Fruit fly (Drosophila melanogaster): ENCODE results near the gene CG10252.

CG10252 gene

DNA sequence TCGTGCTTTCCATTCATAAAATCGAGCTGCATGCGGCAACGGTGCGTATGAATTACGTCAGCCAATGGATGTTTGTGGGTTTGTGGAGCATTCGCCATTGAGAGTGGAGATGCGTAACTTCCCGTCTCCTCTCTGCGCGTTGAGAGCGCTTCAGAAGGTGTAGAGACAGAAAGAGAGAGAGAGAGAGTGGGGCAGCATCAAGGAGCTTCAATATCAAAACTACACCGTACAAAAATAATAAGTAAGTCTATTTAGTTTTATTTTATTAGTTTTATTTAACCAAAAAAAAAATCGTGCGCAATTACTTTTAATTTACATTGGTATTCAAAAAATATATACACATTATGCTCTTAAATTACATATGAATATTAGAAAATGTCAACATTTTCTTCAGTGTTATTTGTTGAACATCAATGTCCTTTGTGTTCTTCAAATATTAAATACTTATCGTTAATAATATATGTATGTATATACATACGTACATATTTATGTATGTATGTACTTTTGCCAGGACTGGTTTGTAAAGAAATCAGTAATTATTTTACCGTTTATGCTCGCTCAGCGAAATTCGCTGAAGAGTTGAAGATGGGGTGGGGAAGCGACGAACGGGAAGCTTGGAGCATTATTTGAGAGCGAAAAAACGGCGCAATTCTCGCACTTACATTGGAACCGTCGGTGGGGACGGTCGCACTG, 26.8 kb upstream of the CG10252 start, which contains the start of gene CG10365 (continued):
- peak; percentile 96 for TF ChIP-seq CG34406 (GFP tag; optimal IDR thresholded peaks at IDR 0.05)
- TF ChIP-seq Hr4 (GFP tag; optimal IDR thresholded peaks at IDR 0.05), result peak; percentile 80
- TF ChIP-seq spab (GFP tag; optimal IDR thresholded peaks at IDR 0.05), result peak; percentile 81
- TF ChIP-seq CG8319 (GFP tag; optimal IDR thresholded peaks at IDR 0.05), result peak; percentile 79
- TF ChIP-seq Hr38 (GFP tag; optimal IDR thresholded peaks at IDR 0.05), result no peak
- peak; percentile 89 for TF ChIP-seq CG6276 (GFP tag; optimal IDR thresholded peaks at IDR 0.05)
- peak; percentile 84 for TF ChIP-seq Met (GFP tag; optimal IDR thresholded peaks at IDR 0.05)
- TF ChIP-seq Sox14 (GFP tag; optimal IDR thresholded peaks at IDR 0.05), result peak; percentile 57
- peak; percentile 77; the same call in 1 of the 2 replicates for TF ChIP-seq CG11294 (GFP tag; IDR thresholded peaks at IDR 0.05)
- TF ChIP-seq CG10631 (GFP tag; optimal IDR thresholded peaks at IDR 0.05), result peak; percentile 93
- peak; percentile 93 for TF ChIP-seq CG32006 (GFP tag; optimal IDR thresholded peaks at IDR 0.05)
- TF ChIP-seq Ets96B (tag; optimal IDR thresholded peaks at IDR 0.05), result peak; percentile 90
- TF ChIP-seq dsx (GFP tag; optimal IDR thresholded peaks at IDR 0.05; ENCODE audit: poor library complexity, severe bottlenecking), result peak; percentile 80
- peak; percentile 80 for TF ChIP-seq Eip75B (GFP tag; optimal IDR thresholded peaks at IDR 0.05)
- TF ChIP-seq pdm3 (GFP tag; optimal IDR thresholded peaks at IDR 0.05), result peak; percentile 79
- TF ChIP-seq vri (GFP tag; optimal IDR thresholded peaks at IDR 0.05), result peak; percentile 92
- TF ChIP-seq fd85E (GFP tag; optimal IDR thresholded peaks at IDR 0.05), result peak; percentile 81
- TF ChIP-seq topi (GFP tag; optimal IDR thresholded peaks at IDR 0.05), result peak; percentile 74
- peak; percentile 98 for TF ChIP-seq Eip78C (GFP tag)
- TF ChIP-seq CG1621 (tag; optimal IDR thresholded peaks at IDR 0.05), result peak; percentile 54
- peak; percentile 97 for TF ChIP-seq CG8119 (GFP tag; IDR thresholded peaks at IDR 0.05)
- peak; percentile 66 for TF ChIP-seq CG11902 (GFP tag; optimal IDR thresholded peaks at IDR 0.05)
- peak; percentile 97 for TF ChIP-seq CG8632 (GFP tag; optimal IDR thresholded peaks at IDR 0.05)
- TF ChIP-seq acj6 (GFP tag; optimal IDR thresholded peaks at IDR 0.05), result peak; percentile 89
- peak; percentile 69 for TF ChIP-seq lz (GFP tag; optimal IDR thresholded peaks at IDR 0.05)
- TF ChIP-seq net (GFP tag; optimal IDR thresholded peaks at IDR 0.05), result peak; percentile 89
- peak; percentile 87 for TF ChIP-seq Smox (GFP tag; optimal IDR thresholded peaks at IDR 0.05)
- peak; percentile 14 for TF ChIP-seq CG6854 (GFP tag; optimal IDR thresholded peaks at IDR 0.05)
- peak; percentile 92 for TF ChIP-seq CG3919 (GFP tag; optimal IDR thresholded peaks at IDR 0.05)
- TF ChIP-seq CG9139 (GFP tag; optimal IDR thresholded peaks at IDR 0.05), result peak; percentile 55
- peak; percentile 83 to 86 for TF ChIP-seq ss (GFP tag; optimal IDR thresholded peaks at IDR 0.05)
- TF ChIP-seq CG4318 (GFP tag; optimal IDR thresholded peaks at IDR 0.05), result peak; percentile 84
- peak; percentile 67 for TF ChIP-seq CG16779 (tag; optimal IDR thresholded peaks at IDR 0.05)
- TF ChIP-seq cyc (GFP tag; optimal IDR thresholded peaks at IDR 0.05), result peak; percentile 80
- peak; percentile 44 for TF ChIP-seq Eip93F (GFP tag; optimal IDR thresholded peaks at IDR 0.05)
- peak; percentile 88 for TF ChIP-seq Gug (GFP tag; IDR thresholded peaks at IDR 0.05)
- TF ChIP-seq CG31627 (GFP tag; optimal IDR thresholded peaks at IDR 0.05), result peak; percentile 52

- TF ChIP-seq Hr39 (GFP tag; optimal IDR thresholded peaks at IDR 0.05) (peak; percentile 13), CG15336 (GFP tag; IDR thresholded peaks at IDR 0.05) (no peak), fkh (GFP tag; optimal IDR thresholded peaks at IDR 0.05) (peak; percentile 97), Smox (GFP tag; optimal IDR thresholded peaks at IDR 0.05) (peak; percentile 6), CG3032 (tag; optimal IDR thresholded peaks at IDR 0.05) (peak; percentile 20), acj6 (GFP tag; optimal IDR thresholded peaks at IDR 0.05) (no peak), cyc (GFP tag; optimal IDR thresholded peaks at IDR 0.05) (peak; percentile 7), spab (GFP tag; optimal IDR thresholded peaks at IDR 0.05) (no peak), CG6276 (GFP tag; optimal IDR thresholded peaks at IDR 0.05) (no peak), svp (GFP tag) (peak; percentile 65), CG31627 (GFP tag; optimal IDR thresholded peaks at IDR 0.05) (peak; percentile 33), lz (GFP tag; optimal IDR thresholded peaks at IDR 0.05) (peak; percentile 18), CG11294 (GFP tag; IDR thresholded peaks at IDR 0.05) (no peak)
Observed at dm6 chr3R:23721936-23722335, 25.9 kb upstream of the CG10252 start.
